Worm (Caenorhabditis elegans) whole organism, young adult: ENCODE measurements around the gene set-5.
A peak's percentile ranks its signal among the peaks of the same experiment; 100 is the strongest.

Source experiments
- B0035.1 ChIP-seq: sonication (generic microtip); optimal IDR thresholded peaks from 2 replicates; lab custom pipeline; 2016; ENCODE audit warnings: missing genetic modification characterization, mild to moderate bottlenecking, missing compliant biosample characterization, missing genotype, missing genetic modification reagents
- F22D6.2 ChIP-seq: sonication (generic microtip); optimal IDR thresholded peaks from 2 replicates; lab custom pipeline; 2016; ENCODE audit warnings: mild to moderate bottlenecking, missing genetic modification characterization, missing compliant biosample characterization
- Y95B8A.8 ChIP-seq: fragments of 200-800 bp; sonication (Bioruptor generic); IDR thresholded peaks from 2 replicates; pipeline ENCODE4 v1.3.6; 2022; ENCODE audit warnings: missing genetic modification reagents, missing genetic modification characterization, missing compliant biosample characterization
- ama-1 ChIP-seq, 3 experiments: fragments of 150-350 bp in 1 of 3; sonication (generic microtip) in 2 of 3; optimal IDR thresholded peaks; 2 replicates each; lab custom pipeline; 2014 to 2018; ENCODE audit warnings: missing biosample characterization in 2 of 3, missing genetic modification characterization in 2 of 3, missing genetic modification reagents in 2 of 3
- aptf-2 ChIP-seq: fragments of 200-800 bp; sonication (Bioruptor generic); conservative IDR thresholded peaks from 2 replicates; pipeline ENCODE4 v1.3.6; 2022; ENCODE audit warnings: missing genetic modification reagents, missing genetic modification characterization, missing compliant biosample characterization
- atf-7 ChIP-seq: sonication (generic microtip); optimal IDR thresholded peaks from 2 replicates; lab custom pipeline; 2017; ENCODE audit warnings: mild to moderate bottlenecking, missing genetic modification characterization, missing compliant biosample characterization
- attf-3 ChIP-seq: fragments of 200-800 bp; sonication (Bioruptor generic); conservative IDR thresholded peaks from 2 replicates; pipeline ENCODE4 v1.3.6; 2022; ENCODE audit warnings: missing genetic modification reagents, missing genetic modification characterization, missing compliant biosample characterization
- die-1 ChIP-seq: sonication (generic microtip); optimal IDR thresholded peaks from 2 replicates; lab custom pipeline; 2016; ENCODE audit warnings: missing genotype, mild to moderate bottlenecking, missing genetic modification characterization, missing compliant biosample characterization
- efl-1 ChIP-seq: fragments of 150-350 bp; optimal IDR thresholded peaks from 2 replicates; lab custom pipeline; 2014; ENCODE audit warnings: missing biosample characterization, missing genetic modification reagents, missing genetic modification characterization
- egl-44 ChIP-seq: fragments of 200-800 bp; sonication (Bioruptor generic); IDR thresholded peaks from 2 replicates; pipeline ENCODE4 v1.3.6; 2022; ENCODE audit warnings: missing genetic modification reagents, missing genetic modification characterization, missing compliant biosample characterization
- egrh-3 ChIP-seq: fragments of 200-800 bp; sonication (Bioruptor generic); IDR thresholded peaks from 2 replicates; pipeline ENCODE4 v1.3.6; 2022; ENCODE audit warnings: missing genetic modification reagents, missing genetic modification characterization, missing compliant biosample characterization
- gei-17 ChIP-seq: fragments of 200-800 bp; sonication (Bioruptor generic); optimal IDR thresholded peaks from 2 replicates; lab custom pipeline; 2018; ENCODE audit warnings: mild to moderate bottlenecking, missing genetic modification characterization, missing compliant biosample characterization
- hmg-1.2 ChIP-seq: fragments of 200-800 bp; sonication (Bioruptor generic); IDR thresholded peaks from 2 replicates; pipeline ENCODE4 v1.3.6; 2022; ENCODE audit warnings: missing genetic modification reagents, missing genetic modification characterization, missing compliant biosample characterization
- lin-26 ChIP-seq: fragments of 200-800 bp; sonication (Bioruptor generic); IDR thresholded peaks from 2 replicates; pipeline ENCODE4 v1.3.6; 2022; ENCODE audit warnings: missing genetic modification reagents, missing genetic modification characterization, missing compliant biosample characterization
- lsl-1 ChIP-seq: fragments of 200-800 bp; sonication (Bioruptor generic); optimal IDR thresholded peaks from 2 replicates; lab custom pipeline; 2018; ENCODE audit warnings: mild to moderate bottlenecking, missing genetic modification characterization, moderate library complexity, missing compliant biosample characterization
- mel-28 ChIP-seq: sonication (generic microtip); optimal IDR thresholded peaks from 2 replicates; lab custom pipeline; 2016; ENCODE audit warnings: borderline replicate concordance, mild to moderate bottlenecking, missing genetic modification characterization, missing compliant biosample characterization
- nfya-2 ChIP-seq: fragments of 200-800 bp; sonication (Bioruptor generic); IDR thresholded peaks from 2 replicates; pipeline ENCODE4 v1.3.6; 2022; ENCODE audit warnings: missing genetic modification reagents, missing genetic modification characterization, missing compliant biosample characterization
- snpc-1.1 ChIP-seq: sonication (generic microtip); optimal IDR thresholded peaks from 2 replicates; lab custom pipeline; 2017; ENCODE audit warnings: missing genetic modification characterization, mild to moderate bottlenecking, missing compliant biosample characterization, antibody characterized with exemption, moderate library complexity, missing genotype, missing genetic modification reagents; ENCODE audit not compliant: insufficient read depth
- snpc-3.4 ChIP-seq: sonication (generic microtip); optimal IDR thresholded peaks from 2 replicates; lab custom pipeline; 2017; ENCODE audit warnings: missing genetic modification characterization, mild to moderate bottlenecking, missing compliant biosample characterization, antibody characterized with exemption, moderate library complexity, missing genotype, missing genetic modification reagents
- tlf-1 ChIP-seq: fragments of 200-800 bp; sonication (Bioruptor generic); optimal IDR thresholded peaks from 2 replicates; lab custom pipeline; 2018; ENCODE audit warnings: mild to moderate bottlenecking, missing genetic modification characterization, missing compliant biosample characterization
- zfh-2 ChIP-seq: fragments of 200-800 bp; sonication (Bioruptor generic); conservative IDR thresholded peaks from 2 replicates; pipeline ENCODE4 v1.3.6; 2022; ENCODE audit warnings: missing genetic modification reagents, missing genetic modification characterization, missing compliant biosample characterization
- ztf-25 ChIP-seq: fragments of 200-800 bp; sonication (Bioruptor generic); IDR thresholded peaks from 2 replicates; pipeline ENCODE4 v1.3.6; 2022; ENCODE audit warnings: missing genetic modification reagents, missing genetic modification characterization, missing compliant biosample characterization

The set-5 gene

DNA sequence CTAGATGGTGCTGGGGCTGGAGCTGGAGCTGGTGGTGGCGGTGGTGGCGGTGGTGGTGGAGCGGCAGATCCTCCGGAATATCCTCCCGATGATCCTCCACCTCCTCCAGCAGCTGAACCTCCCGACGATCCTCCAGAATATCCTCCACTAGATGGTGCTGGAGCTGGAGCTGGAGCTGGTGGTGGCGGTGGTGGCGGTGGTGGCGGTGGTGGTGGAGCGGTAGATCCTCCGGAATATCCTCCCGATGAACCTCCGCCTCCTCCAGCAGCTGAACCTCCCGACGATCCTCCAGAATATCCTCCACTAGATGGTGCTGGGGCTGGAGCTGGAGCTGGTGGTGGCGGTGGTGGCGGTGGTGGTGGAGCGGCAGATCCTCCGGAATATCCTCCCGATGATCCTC lies 44.1 kb downstream of the set-5 start:
- peak; percentile 78; the same call in 1 of the 2 replicates for TF ChIP-seq egrh-3

DNA sequence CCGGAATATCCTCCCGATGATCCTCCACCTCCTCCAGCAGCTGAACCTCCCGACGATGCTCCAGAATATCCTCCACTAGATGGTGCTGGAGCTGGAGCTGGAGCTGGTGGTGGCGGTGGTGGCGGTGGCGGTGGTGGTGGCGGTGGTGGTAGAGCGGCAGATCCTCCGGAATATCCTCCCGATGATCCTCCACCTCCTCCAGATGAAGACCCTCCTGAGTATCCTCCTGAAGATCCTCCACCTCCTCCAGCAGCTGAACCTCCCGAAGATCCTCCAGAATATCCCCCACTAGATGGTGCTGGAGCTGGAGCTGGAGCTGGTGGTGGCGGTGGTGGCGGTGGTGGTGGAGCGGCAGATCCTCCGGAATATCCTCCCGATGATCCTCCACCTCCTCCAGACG lies 44.7 kb downstream of the set-5 start:
- peak; percentile 74; the same call in 1 of the 2 replicates for TF ChIP-seq egrh-3

ce11 chrV:14744824-14745223 lies 46.1 kb downstream of the set-5 start:
- TF ChIP-seq zfh-2 (GFP tag; lab: Robert Waterston, UW) (peak; percentile 85), snpc-3.4 (tag; lab: Kevin White, UChicago) (no peak), lin-26 (GFP tag; lab: Robert Waterston, UW) (0 out of 2 replicates have a peak, but pooled peaks have one; percentile 14), egrh-3 (peak; percentile 69), attf-3 (GFP tag; lab: Robert Waterston, UW) (no peak)
- TF ChIP-seq, all 124 proteins: peak for 3

- TF ChIP-seq egrh-3: peak; percentile 70; the same call in 1 of the 2 replicates
- no peak for TF ChIP-seq mel-28
- peak; percentile 79; the same call in 1 of the 2 replicates for TF ChIP-seq zfh-2 (GFP tag; lab: Robert Waterston, UW)
Measured at ce11 chrV:14746975-14747374, 48.2 kb downstream of the set-5 start.

DNA sequence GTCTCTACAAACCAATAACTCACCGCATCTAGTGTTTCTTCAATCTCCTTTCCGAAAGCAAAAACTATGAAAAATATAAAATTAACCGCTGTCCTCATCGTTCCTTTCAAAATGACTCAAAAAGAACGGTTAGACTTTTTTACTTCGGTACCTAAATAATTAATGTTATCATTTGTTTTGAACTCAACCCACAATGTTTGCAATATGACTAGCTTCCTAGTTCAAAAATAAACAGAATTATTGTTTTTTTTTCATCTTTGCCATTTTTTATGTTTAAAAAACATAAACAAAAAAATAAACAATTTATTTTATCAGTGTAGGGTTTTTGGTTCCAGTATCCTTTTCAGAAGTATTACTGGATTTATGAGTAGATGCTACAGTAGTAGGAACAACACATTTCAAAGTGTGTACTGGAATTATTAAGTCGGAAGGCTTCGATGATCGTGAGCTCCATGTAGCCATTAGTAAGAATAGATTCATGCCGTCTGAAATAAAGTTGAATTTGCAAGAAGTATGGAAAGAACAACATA lies 49.9 kb downstream of the set-5 start, which contains the start of the genes lipl-8 and Y50E8A.22:
Gene lipl-8, minus strand, starts transcription at position 101 of the 530 bp plus-strand sequence.
Gene Y50E8A.22, minus strand, starts transcription at position 480 of the 530 bp plus-strand sequence.
- TF ChIP-seq aptf-2 (GFP tag; lab: Robert Waterston, UW) (no peak), gei-17 (GFP tag; lab: Kevin White, UChicago) (no peak), hmg-1.2 (GFP tag; lab: Robert Waterston, UW) (no peak), B0035.1 (tag; lab: Kevin White, UChicago) (no peak), egl-44 (GFP tag; lab: Robert Waterston, UW) (no peak), efl-1 (GFP tag; lab: Kevin White, UChicago) (no peak), tlf-1 (GFP tag; lab: Kevin White, UChicago) (no peak), mel-28 (no peak), atf-7 (tag; lab: Kevin White, UChicago) (no peak), die-1 (tag; lab: Kevin White, UChicago) (no peak), Y95B8A.8 (GFP tag; lab: Robert Waterston, UW) (no peak), snpc-1.1 (tag; lab: Kevin White, UChicago) (no peak), lsl-1 (GFP tag; lab: Kevin White, UChicago) (no peak), ztf-25 (no peak), ama-1 (optimal IDR thresholded peaks at IDR 0.05; lab: Kevin White, UChicago) (no peak), ama-1 (GFP tag; optimal IDR thresholded peaks at IDR 0.05; lab: Kevin White, UChicago) (no peak), attf-3 (GFP tag; lab: Robert Waterston, UW) (no peak), F22D6.2 (tag; lab: Kevin White, UChicago) (no peak), nfya-2 (no peak)
- TF ChIP-seq, all 124 proteins: peak for 0

DNA sequence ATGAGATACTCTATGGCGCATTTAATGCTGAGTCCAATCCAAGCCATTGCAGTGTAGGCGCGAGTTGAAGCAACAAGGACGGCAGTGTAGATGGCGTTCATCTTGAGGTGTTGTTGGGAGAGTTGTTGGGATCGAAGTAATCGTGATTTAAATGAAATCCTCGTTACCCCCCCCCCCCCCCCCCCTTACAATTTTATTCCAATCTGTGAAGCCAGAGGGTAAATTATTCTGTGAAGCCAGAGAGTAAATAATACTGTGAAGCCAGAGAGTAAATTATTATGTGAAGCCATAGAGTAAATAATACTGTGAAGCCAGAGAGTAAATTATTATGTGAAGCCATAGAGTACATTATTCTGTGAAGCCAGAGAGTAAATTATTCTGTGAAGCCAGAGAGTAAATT lies 51.6 kb downstream of the set-5 start, which contains the start of gene nspa-10:
Gene nspa-10, minus strand, starts transcription at position 101 of the 400 bp plus-strand sequence.
- peak; percentile 17; the same call in 1 of the 2 replicates for TF ChIP-seq egrh-3
